Worm (Caenorhabditis elegans) whole organism, L1 larva: ENCODE data around the gene eel-1.

Source experiments
- Y116A8C.19 ChIP-seq: sonication (generic microtip); optimal IDR thresholded peaks from 2 replicates; lab custom pipeline; 2016; ENCODE audit warnings: missing compliant biosample characterization, missing genetic modification characterization, borderline replicate concordance
- ama-1 ChIP-seq: fragments of 150-350 bp; optimal IDR thresholded peaks from 2 replicates; lab custom pipeline; 2014
- dpl-1 ChIP-seq, 3 experiments: fragments of 150-350 bp in 2 of 3; sonication (generic microtip) in 1 of 3; optimal IDR thresholded peaks; 2 replicates each; lab custom pipeline; 2014 to 2017; ENCODE audit warnings: missing biosample characterization in 3 of 3, missing genetic modification characterization in 3 of 3, missing genetic modification reagents in 3 of 3
- lin-13 ChIP-seq: fragments of 150-350 bp; optimal IDR thresholded peaks from 2 replicates; lab custom pipeline; 2014; ENCODE audit warnings: missing biosample characterization, missing genetic modification reagents, missing genetic modification characterization
- lin-14 ChIP-seq: fragments of 200-800 bp; sonication (Bioruptor generic); optimal IDR thresholded peaks from 2 replicates; lab custom pipeline; 2018; ENCODE audit warnings: mild to moderate bottlenecking, missing genetic modification characterization, moderate library complexity, missing compliant biosample characterization
- lin-35 ChIP-seq, 2 experiments: fragments of 150-350 bp; optimal IDR thresholded peaks; 2 replicates each; lab custom pipeline; 2014; ENCODE audit warnings: missing biosample characterization in 2 of 2, missing genetic modification characterization in 2 of 2, missing genetic modification reagents in 2 of 2
- nhr-12 ChIP-seq: sonication (generic microtip); optimal IDR thresholded peaks from 2 replicates; lab custom pipeline; 2017; ENCODE audit warnings: missing biosample characterization, missing genetic modification characterization
- sptf-1 ChIP-seq: fragments of 150-350 bp; optimal IDR thresholded peaks from 2 replicates; lab custom pipeline; 2014; ENCODE audit warnings: missing biosample characterization, missing genetic modification characterization
- unc-98 ChIP-seq: fragments of 200-800 bp; sonication (Bioruptor generic); IDR thresholded peaks from 2 replicates; pipeline ENCODE4 v1.3.6; 2022; ENCODE audit warnings: missing genetic modification characterization, missing compliant biosample characterization
- ztf-11 ChIP-seq, 2 experiments: sonication (generic microtip); optimal IDR thresholded peaks; 2 replicates each; lab custom pipeline; 2016 to 2017; ENCODE audit warnings: missing genetic modification characterization in 2 of 2, missing biosample characterization in 1 of 2, missing compliant biosample characterization in 1 of 2

DNA sequence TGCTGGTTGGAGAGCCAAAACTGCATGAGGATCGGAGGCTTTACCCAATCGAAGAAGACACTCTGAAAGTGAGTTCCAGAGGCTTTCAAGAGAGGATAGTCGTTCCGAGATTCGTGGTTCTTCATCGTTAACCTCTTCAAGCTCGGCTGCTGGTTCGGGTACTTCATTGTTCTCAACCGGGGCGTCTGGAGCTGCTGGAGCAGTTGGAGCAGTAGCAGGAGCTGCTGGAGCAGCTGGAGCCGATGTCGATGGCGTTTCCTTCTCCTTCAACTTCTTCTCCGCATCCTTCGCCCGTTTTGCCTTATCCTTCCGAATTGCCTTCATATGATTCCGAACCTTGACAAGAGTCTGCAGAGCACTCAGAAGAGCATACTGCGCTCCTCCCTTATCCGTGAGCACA is 14.5 kb downstream of the eel-1 start:
- TF ChIP-seq ama-1 (lab: Kevin White, UChicago) (no peak), lin-14 (GFP tag; lab: Kevin White, UChicago) (no peak), lin-35 (GFP tag; optimal IDR thresholded peaks at IDR 0.05; lab: Kevin White, UChicago) (no peak), lin-13 (GFP tag; lab: Kevin White, UChicago) (no peak), sptf-1 (tag; lab: Kevin White, UChicago) (no peak), unc-98 (no peak), Y116A8C.19 (tag; lab: Kevin White, UChicago) (no peak), dpl-1 (GFP tag; optimal IDR thresholded peaks at IDR 0.05; lab: Kevin White, UChicago) (no peak), ztf-11 (tag; optimal IDR thresholded peaks at IDR 0.05; lab: Kevin White, UChicago) (no peak), nhr-12 (tag; lab: Kevin White, UChicago) (no peak)
